Fruit fly (Drosophila melanogaster) whole organism, embryonic: ENCODE results near the gene CG7694.

Source experiments
- CG10267 ChIP-seq: fragments of 200-800 bp; sonication (Bioruptor generic); optimal IDR thresholded peaks from 2 replicates; lab custom pipeline; 2018; ENCODE audit warnings: missing biosample characterization, mild to moderate bottlenecking, missing genetic modification characterization, moderate library complexity
- CG17568 ChIP-seq: fragments of 200-800 bp; sonication (Bioruptor generic); optimal IDR thresholded peaks from 2 replicates; lab custom pipeline; 2018; ENCODE audit warnings: missing biosample characterization, mild to moderate bottlenecking, missing genetic modification characterization, moderate library complexity
- CG17912 ChIP-seq: fragments of 200-800 bp; sonication (Bioruptor generic); optimal IDR thresholded peaks from 2 replicates; lab custom pipeline; 2018; ENCODE audit warnings: missing biosample characterization, mild to moderate bottlenecking, missing genetic modification characterization
- CG8944 ChIP-seq: fragments of 200-800 bp; sonication (Bioruptor generic); optimal IDR thresholded peaks from 3 replicates; lab custom pipeline; 2016; ENCODE audit warnings: missing biosample characterization, missing genetic modification characterization
- D19B ChIP-seq: fragments of 200-800 bp; sonication (Bioruptor generic); optimal IDR thresholded peaks from 2 replicates; lab custom pipeline; 2017; ENCODE audit warnings: missing biosample characterization, mild to moderate bottlenecking, missing genetic modification characterization
- Dll ChIP-seq: fragments of 200-800 bp; sonication (Bioruptor generic); IDR thresholded peaks from 4 replicates; pipeline ENCODE4 v1.3.6; 2022; ENCODE audit warnings: missing biosample characterization, missing genetic modification characterization; ENCODE audit not compliant: partially characterized antibody
- Sox100B ChIP-seq: fragments of 200-800 bp; sonication (Bioruptor generic); optimal IDR thresholded peaks from 3 replicates; lab custom pipeline; 2018; ENCODE audit warnings: missing biosample characterization, mild to moderate bottlenecking, missing genetic modification characterization
- Sox102F ChIP-seq: fragments of 200-800 bp; sonication (Bioruptor generic); optimal IDR thresholded peaks from 2 replicates; lab custom pipeline; 2018; ENCODE audit warnings: missing biosample characterization, mild to moderate bottlenecking, missing genetic modification characterization, moderate library complexity
- ab ChIP-seq: fragments of 200-800 bp; sonication (Bioruptor generic); optimal IDR thresholded peaks from 2 replicates; lab custom pipeline; 2016; ENCODE audit warnings: missing biosample characterization, missing genetic modification characterization
- sug ChIP-seq: fragments of 200-800 bp; optimal IDR thresholded peaks from 2 replicates; lab custom pipeline; 2019; ENCODE audit warnings: missing biosample characterization, mild to moderate bottlenecking, missing genetic modification characterization, moderate library complexity

dm6 chr3R:18572845-18573490, at the start of gene CG7694, which contains the start of gene fray:
- TF ChIP-seq CG8944 (GFP tag; lab: Kevin White, UChicago) (no peak), Dll (GFP tag; lab: Robert Waterston, UW) (no peak), CG10267 (tag; lab: Kevin White, UChicago) (no peak), CG17568 (GFP tag; lab: Kevin White, UChicago) (no peak), Sox102F (GFP tag; lab: Kevin White, UChicago) (no peak), ab (no peak), sug (tag; lab: Kevin White, UChicago) (no peak), Sox100B (GFP tag; lab: Kevin White, UChicago) (no peak), CG17912 (GFP tag; lab: Kevin White, UChicago) (no peak), D19B (GFP tag; lab: Kevin White, UChicago) (no peak)
